Worm (Caenorhabditis elegans) whole organism, L3 larva: ENCODE measurements around the gene ZK131.11.

Source experiments
- R02D3.7 ChIP-seq: fragments of 150-350 bp; optimal IDR thresholded peaks from 2 replicates; lab custom pipeline; 2014; ENCODE audit warnings: missing biosample characterization, missing genetic modification characterization
- ceh-16 ChIP-seq: sonication (generic microtip); optimal IDR thresholded peaks from 2 replicates; lab custom pipeline; 2017; ENCODE audit warnings: missing biosample characterization, missing genetic modification characterization
- elt-2 ChIP-seq: sonication (generic microtip); optimal IDR thresholded peaks from 2 replicates; lab custom pipeline; 2016; ENCODE audit warnings: missing genetic modification reagents, mild to moderate bottlenecking, missing genetic modification characterization, missing compliant biosample characterization
- jun-1 ChIP-seq: fragments of 150-350 bp; optimal IDR thresholded peaks from 2 replicates; lab custom pipeline; 2014; ENCODE audit warnings: missing biosample characterization, missing genetic modification reagents, missing genetic modification characterization
- nhr-11 ChIP-seq: fragments of 150-350 bp; optimal IDR thresholded peaks from 2 replicates; lab custom pipeline; 2014; ENCODE audit warnings: missing biosample characterization, missing genetic modification characterization
- nhr-25 ChIP-seq: sonication (generic microtip); optimal IDR thresholded peaks from 2 replicates; lab custom pipeline; 2017; ENCODE audit warnings: missing biosample characterization, missing genetic modification characterization
- nhr-77 ChIP-seq: fragments of 150-350 bp; optimal IDR thresholded peaks from 2 replicates; lab custom pipeline; 2014; ENCODE audit warnings: missing biosample characterization, missing genetic modification characterization
- ztf-11 ChIP-seq: fragments of 150-350 bp; optimal IDR thresholded peaks from 2 replicates; lab custom pipeline; 2014; ENCODE audit warnings: missing biosample characterization, missing genetic modification characterization

- no peak for TF ChIP-seq elt-2 (tag; lab: Kevin White, UChicago)
- TF ChIP-seq jun-1 (tag; lab: Kevin White, UChicago): no peak
- no peak for TF ChIP-seq ceh-16 (tag; lab: Kevin White, UChicago)
- TF ChIP-seq nhr-25 (tag; lab: Kevin White, UChicago): no peak
- no peak for TF ChIP-seq R02D3.7
- TF ChIP-seq nhr-77: no peak
- TF ChIP-seq nhr-11 (tag; lab: Kevin White, UChicago): no peak
- TF ChIP-seq ztf-11 (tag; lab: Kevin White, UChicago): no peak
Measured at ce11 chrII:13750128-13750527, 41.9 kb upstream of the ZK131.11 start.
